Fruit fly (Drosophila melanogaster) whole organism, pupa: Measurements from ENCODE around the gene Elba1.

ENCODE experiments used
- CG10348 ChIP-seq: fragments of 200-800 bp; sonication (Bioruptor generic); IDR thresholded peaks from 2 replicates; pipeline ENCODE4 v1.3.6; 2022; ENCODE audit warnings: missing biosample characterization, missing genetic modification characterization
- CG12605 ChIP-seq: fragments of 200-800 bp; sonication (Bioruptor generic); IDR thresholded peaks from 2 replicates; pipeline ENCODE4 v1.3.6; 2022; ENCODE audit warnings: missing biosample characterization, missing genetic modification characterization
- CG13204 ChIP-seq: fragments of 200-800 bp; sonication (Bioruptor generic); optimal IDR thresholded peaks from 2 replicates; lab custom pipeline; 2018; ENCODE audit warnings: missing biosample characterization, mild to moderate bottlenecking, missing genetic modification characterization, moderate library complexity
- CG14655 ChIP-seq: fragments of 200-800 bp; sonication (Bioruptor generic); optimal IDR thresholded peaks from 3 replicates; lab custom pipeline; 2017; ENCODE audit warnings: mild to moderate bottlenecking, missing biosample characterization, missing genetic modification reagents, missing genetic modification characterization
- CG15710 ChIP-seq: fragments of 200-800 bp; sonication (Bioruptor generic); optimal IDR thresholded peaks from 2 replicates; lab custom pipeline; 2018; ENCODE audit warnings: missing biosample characterization, mild to moderate bottlenecking, missing genetic modification characterization, moderate library complexity
- CG17806 ChIP-seq: fragments of 200-800 bp; sonication (Bioruptor generic); optimal IDR thresholded peaks from 2 replicates; lab custom pipeline; 2018; ENCODE audit warnings: missing biosample characterization, mild to moderate bottlenecking, missing genetic modification characterization, moderate library complexity
- CG32121 ChIP-seq: fragments of 200-800 bp; sonication (Bioruptor generic); IDR thresholded peaks from 2 replicates; pipeline ENCODE4 v1.3.6; 2022; ENCODE audit warnings: missing biosample characterization, missing genetic modification characterization
- CG34367 ChIP-seq: fragments of 200-800 bp; sonication (Bioruptor generic); optimal IDR thresholded peaks from 2 replicates; lab custom pipeline; 2018; ENCODE audit warnings: missing biosample characterization, mild to moderate bottlenecking, missing genetic modification characterization
- CG4496 ChIP-seq: fragments of 200-800 bp; sonication (Bioruptor generic); IDR thresholded peaks from 3 replicates; pipeline ENCODE4 v1.3.6; 2022; ENCODE audit warnings: missing biosample characterization, missing genetic modification characterization
- CG8159 ChIP-seq: fragments of 200-800 bp; sonication (Bioruptor generic); optimal IDR thresholded peaks from 3 replicates; lab custom pipeline; 2018; ENCODE audit warnings: missing biosample characterization, mild to moderate bottlenecking, missing genetic modification characterization, moderate library complexity
- CG8301 ChIP-seq: fragments of 200-800 bp; sonication (Bioruptor generic); optimal IDR thresholded peaks from 2 replicates; lab custom pipeline; 2018; ENCODE audit warnings: missing biosample characterization, mild to moderate bottlenecking, missing genetic modification characterization
- CG9948 ChIP-seq: fragments of 200-800 bp; sonication (Bioruptor generic); optimal IDR thresholded peaks from 2 replicates; lab custom pipeline; 2018; ENCODE audit warnings: missing biosample characterization, mild to moderate bottlenecking, missing genetic modification characterization, moderate library complexity
- D1 ChIP-seq: fragments of 200-800 bp; sonication (Bioruptor generic); optimal IDR thresholded peaks from 2 replicates; lab custom pipeline; 2018; ENCODE audit warnings: missing biosample characterization, mild to moderate bottlenecking, missing genetic modification characterization, moderate library complexity
- EcR ChIP-seq: fragments of 200-800 bp; sonication (Bioruptor generic); optimal IDR thresholded peaks from 3 replicates; lab custom pipeline; 2019; ENCODE audit warnings: missing biosample characterization, missing genetic modification characterization, mild to moderate bottlenecking, moderate library complexity, missing genetic modification reagents
- Ets98B ChIP-seq: fragments of 200-800 bp; sonication (Bioruptor generic); IDR thresholded peaks from 2 replicates; pipeline ENCODE4 v1.3.6; 2022; ENCODE audit warnings: missing biosample characterization, missing genetic modification characterization
- Pif1A ChIP-seq: fragments of 200-800 bp; sonication (Bioruptor generic); optimal IDR thresholded peaks from 3 replicates; lab custom pipeline; 2016; ENCODE audit warnings: missing biosample characterization, missing genetic modification characterization
- Pif1B ChIP-seq: fragments of 200-800 bp; sonication (Bioruptor generic); optimal IDR thresholded peaks from 3 replicates; lab custom pipeline; 2016; ENCODE audit warnings: missing biosample characterization, missing genetic modification characterization
- Snoo ChIP-seq: fragments of 200-800 bp; sonication (Bioruptor generic); optimal IDR thresholded peaks from 3 replicates; lab custom pipeline; 2017; ENCODE audit warnings: missing biosample characterization, mild to moderate bottlenecking, missing genetic modification characterization, inconsistent platforms
- fd96Ca ChIP-seq: fragments of 200-800 bp; sonication (Bioruptor generic); IDR thresholded peaks from 3 replicates; pipeline ENCODE4 v1.3.6; 2022; ENCODE audit warnings: missing biosample characterization, missing genetic modification characterization
- gl ChIP-seq: fragments of 200-800 bp; sonication (Bioruptor generic); optimal IDR thresholded peaks from 2 replicates; lab custom pipeline; 2018; ENCODE audit warnings: missing biosample characterization, mild to moderate bottlenecking, missing genetic modification characterization
- rn ChIP-seq: fragments of 200-800 bp; sonication (Bioruptor generic); IDR thresholded peaks from 2 replicates; pipeline ENCODE4 v1.3.6; 2022; ENCODE audit warnings: missing biosample characterization, missing genetic modification characterization

The Elba1 gene

dm6 chr2L:4684361-4684760, at the start of gene Elba1:
TSS of gene Elba1 (minus strand) at chr2L:4684461.
- TF ChIP-seq CG34367 (tag; lab: Kevin White, UChicago) (no peak), CG9948 (tag; lab: Kevin White, UChicago) (no peak), Ets98B (no peak), CG8159 (tag; lab: Kevin White, UChicago) (no peak), CG17806 (no peak), CG8301 (tag; lab: Kevin White, UChicago) (no peak)

- TF ChIP-seq EcR (GFP tag; lab: Kevin White, UChicago) (no peak), Pif1A (no peak), CG4496 (no peak)
These were observed 41.8 kb upstream of the Elba1 start for dm6 chr2L:4726021-4726420.

dm6 chr2L:4701385-4701784, 17.1 kb upstream of the Elba1 start, which contains the start of gene Taf12L:
TSS of gene Taf12L (minus strand) at chr2L:4701485.
- TF ChIP-seq CG8301 (tag; lab: Kevin White, UChicago) (no peak), Ets98B (no peak), CG15710 (tag; lab: Kevin White, UChicago) (no peak), gl (no peak), CG4496 (no peak), CG32121 (GFP tag; lab: Robert Waterston, UW) (no peak), Snoo (tag; lab: Kevin White, UChicago) (no peak), CG13204 (GFP tag; lab: Kevin White, UChicago) (no peak), CG12605 (GFP tag; lab: Robert Waterston, UW) (no peak), CG14655 (GFP tag; lab: Kevin White, UChicago) (no peak), CG8159 (tag; lab: Kevin White, UChicago) (no peak), rn (no peak), CG9948 (tag; lab: Kevin White, UChicago) (no peak), EcR (GFP tag; lab: Kevin White, UChicago) (no peak), CG34367 (tag; lab: Kevin White, UChicago) (no peak), Pif1A (no peak), D1 (tag; lab: Kevin White, UChicago) (no peak), Pif1B (GFP tag; lab: Kevin White, UChicago) (no peak)

- no peak for TF ChIP-seq D1 (tag; lab: Kevin White, UChicago)
- TF ChIP-seq CG8159 (tag; lab: Kevin White, UChicago) = no peak
- TF ChIP-seq Snoo (tag; lab: Kevin White, UChicago) = no peak
- no peak for TF ChIP-seq CG13204 (GFP tag; lab: Kevin White, UChicago)
- TF ChIP-seq Pif1B (GFP tag; lab: Kevin White, UChicago) = no peak
- no peak for TF ChIP-seq CG34367 (tag; lab: Kevin White, UChicago)
- TF ChIP-seq, all 21 proteins: peak for 0
These were observed 14.6 kb upstream of the Elba1 start for dm6 chr2L:4698837-4699236.

- no peak for TF ChIP-seq CG14655 (GFP tag; lab: Kevin White, UChicago)
- no peak for TF ChIP-seq CG8159 (tag; lab: Kevin White, UChicago)
- TF ChIP-seq Pif1B (GFP tag; lab: Kevin White, UChicago) = no peak
- TF ChIP-seq CG17806 = no peak
- TF ChIP-seq CG4496 = no peak
- no peak for TF ChIP-seq gl
- no peak for TF ChIP-seq CG10348 (GFP tag; lab: Robert Waterston, UW)
- no peak for TF ChIP-seq CG34367 (tag; lab: Kevin White, UChicago)
- TF ChIP-seq fd96Ca = no peak
- TF ChIP-seq EcR (GFP tag; lab: Kevin White, UChicago) = no peak
- no peak for TF ChIP-seq Snoo (tag; lab: Kevin White, UChicago)
These were observed 10.2 kb upstream of the Elba1 start, which contains the start of gene dcma for dm6 chr2L:4694421-4694820. TSS of gene dcma (plus strand) at chr2L:4694721.

- TF ChIP-seq D1 (tag; lab: Kevin White, UChicago) = no peak
- no peak for TF ChIP-seq CG10348 (GFP tag; lab: Robert Waterston, UW)
- TF ChIP-seq CG17806 = no peak
- TF ChIP-seq Ets98B = no peak
- no peak for TF ChIP-seq rn
- TF ChIP-seq fd96Ca = no peak
- no peak for TF ChIP-seq Snoo (tag; lab: Kevin White, UChicago)
- no peak for TF ChIP-seq CG4496
These were observed 6.3 kb upstream of the Elba1 start, which contains the start of gene CG3251 for dm6 chr2L:4690602-4691001. TSS of gene CG3251 (minus strand) at chr2L:4690702.

- TF ChIP-seq CG12605 (GFP tag; lab: Robert Waterston, UW) = no peak
- TF ChIP-seq CG8159 (tag; lab: Kevin White, UChicago) = no peak
- no peak for TF ChIP-seq CG14655 (GFP tag; lab: Kevin White, UChicago)
- no peak for TF ChIP-seq CG15710 (tag; lab: Kevin White, UChicago)
- no peak for TF ChIP-seq CG9948 (tag; lab: Kevin White, UChicago)
- no peak for TF ChIP-seq EcR (GFP tag; lab: Kevin White, UChicago)
- no peak for TF ChIP-seq Snoo (tag; lab: Kevin White, UChicago)
- TF ChIP-seq gl = no peak
- TF ChIP-seq CG4496 = no peak
- no peak for TF ChIP-seq CG34367 (tag; lab: Kevin White, UChicago)
- TF ChIP-seq CG32121 (GFP tag; lab: Robert Waterston, UW) = no peak
- no peak for TF ChIP-seq Ets98B
- no peak for TF ChIP-seq CG17806
- TF ChIP-seq rn = no peak
These were observed 3.0 kb upstream of the Elba1 start, which contains the start of gene Elba3 for dm6 chr2L:4687211-4687610. TSS of gene Elba3 (plus strand) at chr2L:4687511.
